Fruit fly (Drosophila melanogaster): ENCODE data around the gene orb.

orb gene

dm6 chr3R:23312796-23313195, 32.1 kb upstream of the orb start:
- no peak for TF ChIP-seq Pif1A (GFP tag; optimal IDR thresholded peaks at IDR 0.05)
- no peak for TF ChIP-seq Snoo (tag; optimal IDR thresholded peaks at IDR 0.05)
- TF ChIP-seq CG4496 (GFP tag; IDR thresholded peaks at IDR 0.05) = no peak
- TF ChIP-seq CG14655 (GFP tag; optimal IDR thresholded peaks at IDR 0.05) = no peak
- TF ChIP-seq Ets98B (GFP tag; IDR thresholded peaks at IDR 0.05) = no peak
- no peak for TF ChIP-seq CG9948 (tag; optimal IDR thresholded peaks at IDR 0.05)
- TF ChIP-seq D1 (tag; optimal IDR thresholded peaks at IDR 0.05) = no peak
- TF ChIP-seq rn (GFP tag; IDR thresholded peaks at IDR 0.05) = no peak

dm6 chr3R:23310151-23310550, 29.5 kb upstream of the orb start:
- TF ChIP-seq CG34367 (tag; optimal IDR thresholded peaks at IDR 0.05) (no peak), CG8301 (tag; optimal IDR thresholded peaks at IDR 0.05) (no peak), CG13204 (GFP tag; optimal IDR thresholded peaks at IDR 0.05) (no peak), D1 (tag; optimal IDR thresholded peaks at IDR 0.05) (no peak), CG17806 (tag; optimal IDR thresholded peaks at IDR 0.05) (no peak), Ets98B (GFP tag; IDR thresholded peaks at IDR 0.05) (no peak), CG9948 (tag; optimal IDR thresholded peaks at IDR 0.05) (no peak), CG12605 (GFP tag; IDR thresholded peaks at IDR 0.05) (no peak), EcR (GFP tag; optimal IDR thresholded peaks at IDR 0.05) (no peak)

dm6 chr3R:23309690-23310089, 29.0 kb upstream of the orb start:
- TF ChIP-seq rn (GFP tag; IDR thresholded peaks at IDR 0.05) (no peak), gl (tag; optimal IDR thresholded peaks at IDR 0.05) (no peak), fd96Ca (GFP tag; IDR thresholded peaks at IDR 0.05) (no peak)

dm6 chr3R:23306828-23307227, 26.2 kb upstream of the orb start:
- no peak for TF ChIP-seq CG13204 (GFP tag; optimal IDR thresholded peaks at IDR 0.05)
- 0 out of 3 replicates have a peak, but pooled peaks have one; percentile 17 for TF ChIP-seq CG4496 (GFP tag; IDR thresholded peaks at IDR 0.05)
- TF ChIP-seq CG8301 (tag; optimal IDR thresholded peaks at IDR 0.05) = no peak
- TF ChIP-seq CG34367 (tag; optimal IDR thresholded peaks at IDR 0.05) = no peak

dm6 chr3R:23303297-23303696, 22.6 kb upstream of the orb start:
- TF ChIP-seq Snoo (tag; optimal IDR thresholded peaks at IDR 0.05) (no peak), CG8159 (tag; optimal IDR thresholded peaks at IDR 0.05) (peak; percentile 11)

dm6 chr3R:23302178-23302577, 21.5 kb upstream of the orb start:
- TF ChIP-seq CG34367 (tag; optimal IDR thresholded peaks at IDR 0.05) = no peak
- no peak for TF ChIP-seq CG15710 (tag; optimal IDR thresholded peaks at IDR 0.05)
- no peak for TF ChIP-seq CG14655 (GFP tag; optimal IDR thresholded peaks at IDR 0.05)
- TF ChIP-seq CG12605 (GFP tag; IDR thresholded peaks at IDR 0.05) = no peak

dm6 chr3R:23301270-23301669, 20.6 kb upstream of the orb start:
- TF ChIP-seq fd96Ca (GFP tag; IDR thresholded peaks at IDR 0.05) = no peak
- TF ChIP-seq CG10348 (GFP tag; IDR thresholded peaks at IDR 0.05) = no peak
- no peak for TF ChIP-seq EcR (GFP tag; optimal IDR thresholded peaks at IDR 0.05)
- no peak for TF ChIP-seq CG12605 (GFP tag; IDR thresholded peaks at IDR 0.05)
- no peak for TF ChIP-seq rn (GFP tag; IDR thresholded peaks at IDR 0.05)
- TF ChIP-seq CG34367 (tag; optimal IDR thresholded peaks at IDR 0.05) = no peak
- TF ChIP-seq D1 (tag; optimal IDR thresholded peaks at IDR 0.05) = no peak
- TF ChIP-seq gl (tag; optimal IDR thresholded peaks at IDR 0.05) = no peak
- no peak for TF ChIP-seq Pif1B (GFP tag; optimal IDR thresholded peaks at IDR 0.05)
- no peak for TF ChIP-seq CG32121 (GFP tag; IDR thresholded peaks at IDR 0.05)
- no peak for TF ChIP-seq CG15710 (tag; optimal IDR thresholded peaks at IDR 0.05)
- no peak for TF ChIP-seq CG17806 (tag; optimal IDR thresholded peaks at IDR 0.05)
- TF ChIP-seq Pif1A (GFP tag; optimal IDR thresholded peaks at IDR 0.05) = no peak
- no peak for TF ChIP-seq CG4496 (GFP tag; IDR thresholded peaks at IDR 0.05)

- TF ChIP-seq CG14655 (GFP tag; optimal IDR thresholded peaks at IDR 0.05) = peak; percentile 27
- TF ChIP-seq CG4496 (GFP tag; IDR thresholded peaks at IDR 0.05) = no peak
- TF ChIP-seq CG34367 (tag; optimal IDR thresholded peaks at IDR 0.05) = peak; percentile 24
- no peak for TF ChIP-seq Ets98B (GFP tag; IDR thresholded peaks at IDR 0.05)
- no peak for TF ChIP-seq CG10348 (GFP tag; IDR thresholded peaks at IDR 0.05)
- peak; percentile 30 for TF ChIP-seq CG15710 (tag; optimal IDR thresholded peaks at IDR 0.05)
- no peak for TF ChIP-seq CG9948 (tag; optimal IDR thresholded peaks at IDR 0.05)
- no peak for TF ChIP-seq CG13204 (GFP tag; optimal IDR thresholded peaks at IDR 0.05)
- TF ChIP-seq Snoo (tag; optimal IDR thresholded peaks at IDR 0.05) = no peak
- TF ChIP-seq EcR (GFP tag; optimal IDR thresholded peaks at IDR 0.05) = no peak
- peak; percentile 28 for TF ChIP-seq Pif1B (GFP tag; optimal IDR thresholded peaks at IDR 0.05)
- TF ChIP-seq CG32121 (GFP tag; IDR thresholded peaks at IDR 0.05) = no peak
These were observed 19.6 kb upstream of the orb start for dm6 chr3R:23300091-23300918.
